Worm (Caenorhabditis elegans) whole organism, early embryonic: ENCODE data around the gene mogs-1.
A peak's percentile ranks its signal among the peaks of the same experiment; 100 is the strongest.

ENCODE experiments used
- B0310.2 ChIP-seq: sonication (generic microtip); optimal IDR thresholded peaks from 2 replicates; lab custom pipeline; 2016; ENCODE audit warnings: mild to moderate bottlenecking, missing genetic modification characterization, missing compliant biosample characterization
- F13C5.2 ChIP-seq: sonication (generic microtip); optimal IDR thresholded peaks from 2 replicates; lab custom pipeline; 2017; ENCODE audit warnings: mild to moderate bottlenecking, missing genetic modification characterization, inconsistent platforms, missing compliant biosample characterization
- aly-1 ChIP-seq: sonication (generic microtip); optimal IDR thresholded peaks from 2 replicates; lab custom pipeline; 2016; ENCODE audit warnings: missing genetic modification characterization, missing compliant biosample characterization
- ama-1 ChIP-seq: fragments of 150-350 bp; optimal IDR thresholded peaks from 2 replicates; lab custom pipeline; 2014
- ceh-13 ChIP-seq: fragments of 200-800 bp; sonication (Bioruptor generic); optimal IDR thresholded peaks from 2 replicates; lab custom pipeline; 2018; ENCODE audit warnings: mild to moderate bottlenecking, missing genetic modification characterization, missing compliant biosample characterization
- ceh-36 ChIP-seq: sonication (generic microtip); optimal IDR thresholded peaks from 2 replicates; lab custom pipeline; 2016; ENCODE audit warnings: missing genetic modification characterization, inconsistent platforms, missing compliant biosample characterization
- ets-7 ChIP-seq: sonication (generic microtip); optimal IDR thresholded peaks from 2 replicates; lab custom pipeline; 2016; ENCODE audit warnings: missing genotype, missing genetic modification characterization, missing compliant biosample characterization
- flt-1 ChIP-seq: fragments of 200-800 bp; sonication (Bioruptor generic); IDR thresholded peaks from 2 replicates; pipeline ENCODE4 v1.3.6; 2022; ENCODE audit warnings: missing genetic modification characterization, missing compliant biosample characterization
- hmbx-1 ChIP-seq: sonication (generic microtip); optimal IDR thresholded peaks from 2 replicates; lab custom pipeline; 2016; ENCODE audit warnings: mild to moderate bottlenecking, missing genetic modification characterization, missing compliant biosample characterization
- hmg-4 ChIP-seq: fragments of 200-800 bp; sonication (Bioruptor generic); optimal IDR thresholded peaks from 2 replicates; lab custom pipeline; 2018; ENCODE audit warnings: mild to moderate bottlenecking, missing genetic modification characterization, missing compliant biosample characterization
- hnd-1 ChIP-seq: sonication (generic microtip); optimal IDR thresholded peaks from 2 replicates; lab custom pipeline; 2016; ENCODE audit warnings: missing genetic modification characterization, missing compliant biosample characterization
- pes-1 ChIP-seq: fragments of 200-800 bp; sonication (Bioruptor generic); IDR thresholded peaks from 2 replicates; pipeline ENCODE4 v1.3.6; 2022; ENCODE audit warnings: missing genetic modification reagents, missing genetic modification characterization, missing compliant biosample characterization
- scrt-1 ChIP-seq: fragments of 200-800 bp; sonication (Bioruptor generic); IDR thresholded peaks from 2 replicates; pipeline ENCODE4 v1.3.6; 2022; ENCODE audit warnings: missing genetic modification characterization, missing compliant biosample characterization
- sea-1 ChIP-seq: fragments of 200-800 bp; sonication (Bioruptor generic); conservative IDR thresholded peaks from 2 replicates; pipeline ENCODE4 v1.3.6; 2022; ENCODE audit warnings: missing genetic modification characterization, missing compliant biosample characterization
- tbx-11 ChIP-seq: fragments of 200-800 bp; sonication (Bioruptor generic); IDR thresholded peaks from 2 replicates; pipeline ENCODE4 v1.3.6; 2022; ENCODE audit warnings: missing genetic modification characterization, missing compliant biosample characterization
- tbx-37 ChIP-seq: fragments of 200-800 bp; sonication (Bioruptor generic); conservative IDR thresholded peaks from 2 replicates; pipeline ENCODE4 v1.3.6; 2022; ENCODE audit warnings: missing genetic modification reagents, missing genetic modification characterization, missing compliant biosample characterization
- tra-4 ChIP-seq: sonication (generic microtip); optimal IDR thresholded peaks from 2 replicates; lab custom pipeline; 2017; ENCODE audit warnings: missing genetic modification characterization, missing compliant biosample characterization

Gene mogs-1

DNA sequence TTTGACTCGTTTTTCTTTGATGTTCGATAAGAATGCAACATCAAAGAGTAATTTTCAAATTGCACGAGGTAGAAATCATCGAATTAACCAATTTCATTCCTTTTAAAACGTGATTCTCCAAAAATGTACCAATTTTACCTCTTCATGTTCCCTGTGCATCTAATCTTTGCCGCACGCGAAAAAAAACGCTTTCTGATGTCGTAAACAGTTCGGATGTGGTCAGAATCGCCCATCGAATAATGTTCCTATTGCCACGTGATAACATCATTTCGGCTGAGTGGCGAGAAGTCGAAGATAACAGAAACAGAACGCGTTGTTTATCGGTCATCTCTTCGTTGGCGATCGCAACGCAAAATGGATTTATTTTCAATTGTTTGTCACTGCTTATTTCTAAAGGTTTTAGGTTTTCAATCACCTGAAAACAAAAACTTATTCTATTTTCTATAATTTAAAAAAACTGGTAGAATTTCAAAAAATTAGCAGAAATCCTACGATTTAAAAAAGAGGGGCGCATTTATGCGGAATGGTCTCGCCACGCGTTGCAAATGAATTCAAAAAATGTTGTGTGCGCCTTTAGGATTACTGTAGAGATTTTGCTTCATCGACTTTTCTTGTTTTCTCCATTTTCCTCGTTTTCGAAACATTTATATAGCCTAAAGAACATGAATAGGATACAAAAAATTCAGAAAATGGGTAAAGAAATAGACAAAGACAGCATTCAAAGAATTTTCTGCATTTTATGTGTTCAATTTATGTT is at the start of gene mogs-1:
TSS of gene mogs-1 (minus strand) at position 417 of the 757 bp plus-strand sequence.
- no peak for TF ChIP-seq hnd-1
- no peak for TF ChIP-seq hmg-4 (GFP tag; lab: Kevin White, UChicago)
- no peak for TF ChIP-seq aly-1
- no peak for TF ChIP-seq scrt-1 (GFP tag; lab: Robert Waterston, UW)
- no peak for TF ChIP-seq tbx-37 (GFP tag; lab: Robert Waterston, UW)
- no peak for TF ChIP-seq ceh-13 (GFP tag; lab: Kevin White, UChicago)
- no peak for TF ChIP-seq ets-7
- TF ChIP-seq tbx-11 (GFP tag; lab: Robert Waterston, UW), result no peak
- no peak for TF ChIP-seq flt-1 (GFP tag; lab: Robert Waterston, UW)
- TF ChIP-seq tra-4 (tag; lab: Kevin White, UChicago), result no peak
- TF ChIP-seq pes-1 (GFP tag; lab: Robert Waterston, UW), result no peak

DNA sequence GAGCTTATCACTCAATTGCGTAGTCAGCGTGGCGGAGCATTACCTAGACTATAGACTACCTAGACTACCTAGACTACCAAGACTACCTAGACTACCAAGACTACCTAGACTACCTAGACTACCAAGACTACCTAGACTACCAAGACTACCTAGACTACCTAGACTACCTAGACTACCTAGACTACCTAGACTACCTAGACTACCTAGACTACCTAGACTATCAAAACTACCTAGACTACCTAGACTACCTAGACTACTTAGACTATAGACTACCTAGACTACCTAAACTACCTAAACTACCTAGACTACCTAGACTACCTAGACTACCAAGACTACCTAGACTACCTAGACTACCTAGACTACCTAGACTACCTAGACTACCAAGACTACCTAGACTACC is 49.2 kb upstream of the mogs-1 start:
- TF ChIP-seq hnd-1, result peak; percentile 29

DNA sequence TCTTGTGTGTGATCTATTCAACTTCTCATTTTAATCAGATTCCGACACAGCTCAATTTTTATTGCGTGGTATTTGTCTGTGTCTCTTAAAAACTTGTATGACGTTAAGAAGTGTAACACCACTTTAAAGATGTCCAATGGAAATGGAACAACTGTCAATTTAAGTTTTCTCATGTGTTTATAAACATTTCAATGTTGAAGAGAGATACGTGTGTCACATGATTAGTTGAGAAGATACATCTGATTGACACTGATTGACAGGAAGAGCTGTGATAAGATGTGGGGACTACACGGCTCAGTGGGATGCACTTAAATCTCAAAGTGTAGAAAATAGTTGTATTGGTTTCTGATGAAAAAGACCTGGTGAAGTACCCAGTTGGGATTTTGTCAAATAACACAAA is 46.6 kb upstream of the mogs-1 start:
- TF ChIP-seq ets-7 (no peak), aly-1 (no peak), F13C5.2 (no peak), hmbx-1 (no peak), tbx-37 (GFP tag; lab: Robert Waterston, UW) (no peak), tra-4 (tag; lab: Kevin White, UChicago) (no peak), pes-1 (GFP tag; lab: Robert Waterston, UW) (no peak), ceh-13 (GFP tag; lab: Kevin White, UChicago) (no peak), sea-1 (GFP tag; lab: Robert Waterston, UW) (no peak), tbx-11 (GFP tag; lab: Robert Waterston, UW) (no peak), B0310.2 (tag; lab: Kevin White, UChicago) (no peak), flt-1 (GFP tag; lab: Robert Waterston, UW) (no peak), scrt-1 (GFP tag; lab: Robert Waterston, UW) (no peak)

DNA sequence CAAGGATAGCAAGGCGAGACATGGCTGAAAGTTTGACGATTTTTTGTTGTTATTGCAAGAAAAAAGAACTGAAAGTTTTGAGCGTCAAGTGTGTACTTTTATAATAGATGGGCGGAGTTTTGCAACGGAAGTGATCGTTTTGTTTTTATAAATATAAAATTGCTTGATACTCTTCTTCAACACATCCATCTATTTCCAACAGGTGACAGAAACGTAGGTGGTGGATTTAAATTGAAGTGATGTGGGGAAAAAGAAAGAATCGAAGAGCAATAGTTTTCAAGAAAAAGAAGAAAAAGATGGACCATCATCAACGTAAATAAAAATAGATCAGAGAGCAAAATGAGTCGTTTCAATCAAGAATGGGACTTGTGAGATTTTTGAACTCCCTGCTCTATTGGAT is 45.3 kb upstream of the mogs-1 start, which contains the start of gene ttr-17:
TSS of gene ttr-17 (minus strand) at position 24 of the 400 bp plus-strand sequence.
- no peak for TF ChIP-seq F13C5.2
- TF ChIP-seq hmbx-1, result no peak
- TF ChIP-seq B0310.2 (tag; lab: Kevin White, UChicago), result no peak
- TF ChIP-seq aly-1, result no peak
- TF ChIP-seq pes-1 (GFP tag; lab: Robert Waterston, UW), result no peak
- TF ChIP-seq scrt-1 (GFP tag; lab: Robert Waterston, UW), result no peak
- no peak for TF ChIP-seq tra-4 (tag; lab: Kevin White, UChicago)
- TF ChIP-seq ets-7, result no peak
- TF ChIP-seq hnd-1, result no peak
- no peak for TF ChIP-seq tbx-37 (GFP tag; lab: Robert Waterston, UW)
- no peak for TF ChIP-seq ceh-13 (GFP tag; lab: Kevin White, UChicago)
- no peak for TF ChIP-seq ama-1 (lab: Kevin White, UChicago)
- no peak for TF ChIP-seq flt-1 (GFP tag; lab: Robert Waterston, UW)

DNA sequence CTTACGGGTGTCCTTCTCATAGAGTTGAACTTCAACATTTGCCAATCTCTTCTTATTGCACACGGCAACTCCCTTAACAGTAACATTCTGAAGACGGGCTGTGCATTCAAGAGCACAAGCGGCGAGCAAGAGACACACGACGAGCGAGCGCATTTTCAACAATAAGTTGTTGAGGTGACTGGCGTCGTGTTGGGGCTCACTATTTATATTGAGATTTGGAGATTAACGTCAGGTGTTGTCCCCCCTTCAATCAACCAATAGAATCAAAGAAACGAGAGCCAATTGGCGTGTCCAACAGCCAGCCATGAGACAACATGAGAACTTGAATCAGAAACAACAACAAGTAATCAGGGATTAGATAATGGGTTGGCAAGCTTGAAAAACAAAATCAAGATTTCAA is 42.2 kb upstream of the mogs-1 start, which contains the start of gene ttr-16:
TSS of gene ttr-16 (minus strand) at position 176 of the 400 bp plus-strand sequence.
- no peak for TF ChIP-seq ceh-36 (tag; lab: Kevin White, UChicago)
- no peak for TF ChIP-seq F13C5.2
- no peak for TF ChIP-seq ets-7
- no peak for TF ChIP-seq tbx-11 (GFP tag; lab: Robert Waterston, UW)
- TF ChIP-seq flt-1 (GFP tag; lab: Robert Waterston, UW), result no peak
- TF ChIP-seq B0310.2 (tag; lab: Kevin White, UChicago), result no peak
- no peak for TF ChIP-seq ceh-13 (GFP tag; lab: Kevin White, UChicago)
- no peak for TF ChIP-seq scrt-1 (GFP tag; lab: Robert Waterston, UW)
- no peak for TF ChIP-seq ama-1 (lab: Kevin White, UChicago)
- TF ChIP-seq aly-1, result no peak
- no peak for TF ChIP-seq pes-1 (GFP tag; lab: Robert Waterston, UW)

DNA sequence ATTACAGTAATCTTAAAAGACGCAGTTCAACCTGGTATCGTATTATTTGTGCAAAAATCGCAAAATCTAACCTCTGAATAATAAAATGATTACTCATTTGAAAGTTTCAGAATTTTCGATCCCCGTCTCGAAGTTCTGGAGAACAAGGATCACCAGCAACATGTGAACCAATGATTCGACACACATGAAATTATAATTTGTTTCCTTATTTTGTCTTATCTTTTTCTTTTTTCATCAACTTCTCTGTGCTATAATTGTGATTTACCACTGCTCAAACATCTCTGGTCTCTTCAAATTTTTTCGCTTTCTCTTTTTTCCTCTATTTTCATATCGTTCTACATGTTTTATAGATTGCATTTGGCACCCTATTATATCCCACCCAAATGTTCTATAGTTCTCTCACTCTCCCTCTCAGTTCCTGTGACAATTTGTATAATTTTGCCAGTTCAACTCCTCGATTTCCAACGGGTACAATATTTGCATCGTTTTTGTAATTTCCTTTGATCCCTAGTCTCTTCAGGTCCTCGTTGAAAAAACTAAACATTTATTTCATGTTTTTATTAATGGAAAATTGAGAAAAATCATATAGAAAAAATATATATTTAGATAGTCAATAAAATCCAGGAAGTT is 41.4 kb upstream of the mogs-1 start:
- no peak for TF ChIP-seq ets-7
- no peak for TF ChIP-seq tbx-37 (GFP tag; lab: Robert Waterston, UW)
- TF ChIP-seq pes-1 (GFP tag; lab: Robert Waterston, UW), result no peak
- no peak for TF ChIP-seq flt-1 (GFP tag; lab: Robert Waterston, UW)
- no peak for TF ChIP-seq ceh-36 (tag; lab: Kevin White, UChicago)
- TF ChIP-seq ama-1 (lab: Kevin White, UChicago), result no peak
- TF ChIP-seq tbx-11 (GFP tag; lab: Robert Waterston, UW), result no peak
- no peak for TF ChIP-seq ceh-13 (GFP tag; lab: Kevin White, UChicago)
- TF ChIP-seq tra-4 (tag; lab: Kevin White, UChicago), result no peak
- TF ChIP-seq B0310.2 (tag; lab: Kevin White, UChicago), result no peak
- TF ChIP-seq hmg-4 (GFP tag; lab: Kevin White, UChicago), result no peak
- no peak for TF ChIP-seq hnd-1
- no peak for TF ChIP-seq scrt-1 (GFP tag; lab: Robert Waterston, UW)
- no peak for TF ChIP-seq hmbx-1
- no peak for TF ChIP-seq F13C5.2
- no peak for TF ChIP-seq sea-1 (GFP tag; lab: Robert Waterston, UW)
- TF ChIP-seq aly-1, result no peak

DNA sequence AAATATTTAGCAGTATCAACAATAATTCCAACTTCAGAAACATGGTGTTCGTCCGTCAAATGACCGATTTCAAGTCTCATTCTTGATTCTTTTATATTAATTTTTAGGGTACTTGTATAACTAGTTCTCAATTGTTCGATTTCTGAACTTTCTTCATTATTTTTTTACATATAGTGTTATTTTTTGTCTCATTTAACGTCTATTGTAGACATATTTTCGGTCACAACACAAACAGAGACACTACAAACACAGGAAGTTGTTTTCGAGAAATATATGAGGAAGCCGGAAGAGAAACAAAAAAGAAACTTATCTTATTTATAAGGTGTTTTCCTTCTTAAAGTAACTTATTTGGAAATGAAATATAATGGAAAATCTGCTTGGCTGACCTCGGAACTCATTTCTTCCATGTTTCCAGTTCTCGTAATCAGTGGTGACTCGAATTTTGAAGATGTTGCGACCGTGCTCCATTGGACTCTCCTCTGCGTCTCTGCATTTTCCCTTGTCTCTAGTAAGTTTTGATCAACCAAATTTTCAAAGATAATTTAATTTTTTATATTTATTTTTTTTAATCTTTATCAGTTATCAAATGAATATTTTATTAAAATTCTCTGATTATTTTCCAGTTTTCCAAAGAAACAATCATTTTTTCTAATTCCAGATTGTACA is 32.1 kb upstream of the mogs-1 start, which contains the start of the genes F36H1.12 and lin-3:
TSS of gene F36H1.12 (minus strand) at position 51 of the 666 bp plus-strand sequence.
TSS of gene lin-3 (plus strand) at position 657 of the 666 bp plus-strand sequence.
- TF ChIP-seq ets-7, result no peak
- TF ChIP-seq hnd-1, result no peak
